Worm (Caenorhabditis elegans): ENCODE data around the gene F17C11.22.

The F17C11.22 gene

DNA sequence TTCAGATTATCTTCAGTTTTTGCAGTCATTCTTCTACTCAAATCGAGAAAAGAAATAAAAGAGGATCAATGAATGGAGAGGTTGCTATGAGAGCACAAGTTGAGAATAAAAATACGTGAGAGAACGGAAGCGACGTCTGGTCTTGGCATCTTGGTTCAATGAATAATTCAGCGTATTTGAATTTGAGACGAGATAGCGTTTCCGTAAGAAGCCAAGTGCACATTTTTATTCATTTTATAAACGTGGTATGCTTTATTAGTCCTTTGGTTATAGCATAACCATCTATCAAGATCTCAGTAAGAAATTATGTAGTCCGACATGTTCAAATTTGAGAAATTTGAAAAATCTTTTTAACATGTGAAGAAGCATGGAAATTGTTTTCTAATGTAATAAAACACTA lies 51.6 kb downstream of the F17C11.22 start, which contains the start of gene F58B4.2:
TSS of gene F58B4.2 (minus strand) at position 101 of the 400 bp plus-strand sequence.
- TF ChIP-seq ttx-3 (tag; optimal IDR thresholded peaks at IDR 0.05) = no peak

Measured in whole organism, late embryonic.